Fruit fly (Drosophila melanogaster) whole organism, embryonic: ENCODE results near the gene CG33124.

Experiments used
- ATbp ChIP-seq: fragments of 200-800 bp; sonication (Bioruptor generic); optimal IDR thresholded peaks from 2 replicates; lab custom pipeline; 2017; ENCODE audit warnings: missing biosample characterization, mild to moderate bottlenecking, missing genetic modification characterization, missing genetic modification reagents
- Adf1 ChIP-seq: fragments of 200-800 bp; sonication (Bioruptor generic); IDR thresholded peaks from 2 replicates; pipeline ENCODE4 v1.3.6; 2022; ENCODE audit warnings: missing biosample characterization, missing genetic modification characterization
- Antp ChIP-seq: fragments of 200-800 bp; sonication (Bioruptor generic); optimal IDR thresholded peaks from 3 replicates; lab custom pipeline; 2016; ENCODE audit warnings: missing biosample characterization, missing genetic modification characterization
- Bdp1 ChIP-seq: fragments of 200-800 bp; sonication (Bioruptor generic); optimal IDR thresholded peaks from 3 replicates; lab custom pipeline; 2016; ENCODE audit warnings: missing biosample characterization, missing genetic modification characterization
- CG10147 ChIP-seq: fragments of 200-800 bp; sonication (Bioruptor generic); optimal IDR thresholded peaks from 2 replicates; lab custom pipeline; 2019; ENCODE audit warnings: missing biosample characterization, mild to moderate bottlenecking, missing genetic modification characterization, moderate library complexity
- CG10209 ChIP-seq: fragments of 200-800 bp; sonication (Bioruptor generic); optimal IDR thresholded peaks from 3 replicates; lab custom pipeline; 2017; ENCODE audit warnings: missing biosample characterization, mild to moderate bottlenecking, missing genetic modification characterization, missing genetic modification reagents
- CG10462 ChIP-seq: fragments of 200-800 bp; sonication (Bioruptor generic); optimal IDR thresholded peaks from 2 replicates; lab custom pipeline; 2016; ENCODE audit warnings: missing biosample characterization, missing genetic modification characterization
- CG11085 ChIP-seq: fragments of 200-800 bp; sonication (Bioruptor generic); IDR thresholded peaks from 2 replicates; pipeline ENCODE4 v1.3.6; 2022; ENCODE audit warnings: missing biosample characterization, missing genetic modification characterization
- CG11456 ChIP-seq: fragments of 200-800 bp; sonication (Bioruptor generic); IDR thresholded peaks from 3 replicates; pipeline ENCODE4 v1.3.6; 2022; ENCODE audit warnings: missing biosample characterization, missing genetic modification characterization
- CG11560 ChIP-seq: fragments of 200-800 bp; sonication (Bioruptor generic); IDR thresholded peaks from 3 replicates; pipeline ENCODE4 v1.3.6; 2022; ENCODE audit warnings: missing biosample characterization, missing genetic modification characterization
- CG12744 ChIP-seq: fragments of 200-800 bp; sonication (Bioruptor generic); optimal IDR thresholded peaks from 2 replicates; lab custom pipeline; 2016; ENCODE audit warnings: missing biosample characterization, missing genetic modification characterization
- CG13775 ChIP-seq: fragments of 200-800 bp; sonication (Bioruptor generic); optimal IDR thresholded peaks from 3 replicates; lab custom pipeline; 2017; ENCODE audit warnings: missing biosample characterization, mild to moderate bottlenecking, missing genetic modification characterization
- CG18262 ChIP-seq: fragments of 200-800 bp; optimal IDR thresholded peaks from 3 replicates; lab custom pipeline; 2019; ENCODE audit warnings: missing biosample characterization, mild to moderate bottlenecking, missing genetic modification characterization, moderate library complexity
- CG30020 ChIP-seq: fragments of 200-800 bp; optimal IDR thresholded peaks from 2 replicates; lab custom pipeline; 2019; ENCODE audit warnings: missing biosample characterization, mild to moderate bottlenecking, missing genetic modification characterization, moderate library complexity
- CG3281 ChIP-seq: fragments of 200-800 bp; sonication (Bioruptor generic); optimal IDR thresholded peaks from 3 replicates; lab custom pipeline; 2017; ENCODE audit warnings: missing biosample characterization, mild to moderate bottlenecking, missing genetic modification characterization
- CG33213 ChIP-seq: fragments of 200-800 bp; sonication (Bioruptor generic); optimal IDR thresholded peaks from 3 replicates; lab custom pipeline; 2016; ENCODE audit warnings: missing biosample characterization, missing genetic modification characterization
- CG43689 ChIP-seq: fragments of 200-800 bp; sonication (Bioruptor generic); IDR thresholded peaks from 2 replicates; pipeline ENCODE4 v1.3.6; 2022; ENCODE audit warnings: missing biosample characterization, missing genetic modification characterization
- CG4854 ChIP-seq: fragments of 200-800 bp; sonication (Bioruptor generic); optimal IDR thresholded peaks from 2 replicates; lab custom pipeline; 2016; ENCODE audit warnings: missing biosample characterization, missing genetic modification characterization, inconsistent platforms
- CG9817 ChIP-seq: fragments of 200-800 bp; sonication (Bioruptor generic); optimal IDR thresholded peaks from 2 replicates; lab custom pipeline; 2018; ENCODE audit warnings: missing biosample characterization, mild to moderate bottlenecking, missing genetic modification characterization, moderate library complexity
- CG9876 ChIP-seq: fragments of 200-800 bp; sonication (Bioruptor generic); optimal IDR thresholded peaks from 2 replicates; lab custom pipeline; 2016; ENCODE audit warnings: missing biosample characterization, missing genetic modification characterization
- CG9932 ChIP-seq: fragments of 200-800 bp; sonication (Bioruptor generic); IDR thresholded peaks from 2 replicates; pipeline ENCODE4 v1.3.6; 2022; ENCODE audit warnings: missing biosample characterization, missing genetic modification characterization
- Camta ChIP-seq: fragments of 200-800 bp; sonication (Bioruptor generic); optimal IDR thresholded peaks from 2 replicates; lab custom pipeline; 2016; ENCODE audit warnings: missing biosample characterization, missing genetic modification characterization
- D ChIP-seq, 2 experiments: fragments of 200-800 bp in 1 of 2; fragments of >200 bp in 1 of 2; sonication (Bioruptor generic) in 1 of 2; optimal IDR thresholded peaks; 2 replicates in 1 of 2; 3 replicates in 1 of 2; lab custom pipeline; 2017; ENCODE audit warnings: mild to moderate bottlenecking in 1 of 2, missing biosample characterization in 1 of 2, missing genetic modification characterization in 1 of 2, missing genetic modification reagents in 1 of 2
- Dek ChIP-seq: fragments of 200-800 bp; sonication (Bioruptor generic); optimal IDR thresholded peaks from 3 replicates; lab custom pipeline; 2019; ENCODE audit warnings: missing biosample characterization, mild to moderate bottlenecking, missing genetic modification characterization, moderate library complexity
- Dfd ChIP-seq, 2 experiments: fragments of >200 bp; optimal IDR thresholded peaks; 2 replicates each; lab custom pipeline; 2017; ENCODE audit warnings: missing biosample characterization in 2 of 2, missing genetic modification characterization in 2 of 2
- E2f2 ChIP-seq: fragments of 200-800 bp; sonication (Bioruptor generic); IDR thresholded peaks from 2 replicates; pipeline ENCODE4 v1.3.6; 2022; ENCODE audit warnings: missing biosample characterization, missing genetic modification characterization
- Elba2 ChIP-seq: fragments of 200-800 bp; sonication (Bioruptor generic); optimal IDR thresholded peaks from 3 replicates; lab custom pipeline; 2016; ENCODE audit warnings: missing biosample characterization, missing genetic modification characterization
- Fer1 ChIP-seq: fragments of 200-800 bp; sonication (Bioruptor generic); optimal IDR thresholded peaks from 2 replicates; lab custom pipeline; 2017; ENCODE audit warnings: missing biosample characterization, mild to moderate bottlenecking, missing genetic modification characterization
- Fer3 ChIP-seq: fragments of 200-800 bp; sonication (Bioruptor generic); optimal IDR thresholded peaks from 2 replicates; lab custom pipeline; 2018; ENCODE audit warnings: missing biosample characterization, mild to moderate bottlenecking, missing genetic modification characterization, moderate library complexity
- Hmx ChIP-seq: fragments of 200-800 bp; sonication (Bioruptor generic); optimal IDR thresholded peaks from 2 replicates; lab custom pipeline; 2016; ENCODE audit warnings: missing biosample characterization, missing genetic modification characterization
- MESR4 ChIP-seq: fragments of 200-800 bp; sonication (Bioruptor generic); optimal IDR thresholded peaks from 2 replicates; lab custom pipeline; 2018; ENCODE audit warnings: missing biosample characterization, mild to moderate bottlenecking, missing genetic modification characterization, moderate library complexity
- PHDP ChIP-seq: fragments of 200-800 bp; sonication (Bioruptor generic); optimal IDR thresholded peaks from 3 replicates; lab custom pipeline; 2018; ENCODE audit warnings: missing biosample characterization, mild to moderate bottlenecking, missing genetic modification characterization, moderate library complexity
- Pdp1 ChIP-seq, 2 experiments: fragments of 200-800 bp; sonication (Bioruptor generic); optimal IDR thresholded peaks; 3 replicates each; lab custom pipeline; 2016; ENCODE audit warnings: missing biosample characterization in 2 of 2, missing genetic modification characterization in 2 of 2, mild to moderate bottlenecking in 1 of 2, moderate library complexity in 1 of 2
- Scr ChIP-seq: fragments of 200-800 bp; sonication (Bioruptor generic); IDR thresholded peaks from 2 replicates; pipeline ENCODE4 v1.3.6; 2022; ENCODE audit warnings: missing biosample characterization, missing genetic modification characterization; ENCODE audit not compliant: partially characterized antibody
- Taf1 ChIP-seq: fragments of 200-800 bp; sonication (Bioruptor generic); IDR thresholded peaks from 2 replicates; pipeline ENCODE4 v1.3.6; 2022; ENCODE audit warnings: missing biosample characterization, missing genetic modification characterization
- ac ChIP-seq: fragments of 200-800 bp; sonication (Bioruptor generic); optimal IDR thresholded peaks from 3 replicates; lab custom pipeline; 2017; ENCODE audit warnings: missing biosample characterization, mild to moderate bottlenecking, missing genetic modification characterization
- ara ChIP-seq: fragments of 200-800 bp; sonication (Bioruptor generic); IDR thresholded peaks from 2 replicates; pipeline ENCODE4 v1.3.6; 2022; ENCODE audit warnings: missing biosample characterization, missing genetic modification characterization
- dati ChIP-seq: fragments of 200-800 bp; sonication (Bioruptor generic); IDR thresholded peaks from 2 replicates; pipeline ENCODE4 v1.3.6; 2022; ENCODE audit warnings: missing biosample characterization, missing genetic modification characterization
- gce ChIP-seq: fragments of 200-800 bp; sonication (Bioruptor generic); IDR thresholded peaks from 3 replicates; pipeline ENCODE4 v1.3.6; 2022; ENCODE audit warnings: missing biosample characterization, missing genetic modification characterization
- jigr1 ChIP-seq: fragments of 200-800 bp; sonication (Bioruptor generic); IDR thresholded peaks from 3 replicates; pipeline ENCODE4 v1.3.6; 2022; ENCODE audit warnings: missing biosample characterization, missing genetic modification characterization
- p53 ChIP-seq: fragments of 200-800 bp; sonication (Bioruptor generic); optimal IDR thresholded peaks from 2 replicates; lab custom pipeline; 2016; ENCODE audit warnings: missing biosample characterization, missing genetic modification characterization
- pb ChIP-seq: fragments of 200-800 bp; sonication (Bioruptor generic); optimal IDR thresholded peaks from 3 replicates; lab custom pipeline; 2016; ENCODE audit warnings: missing biosample characterization, missing genetic modification characterization
- pum ChIP-seq: fragments of 200-800 bp; sonication (Bioruptor generic); optimal IDR thresholded peaks from 2 replicates; lab custom pipeline; 2016; ENCODE audit warnings: missing biosample characterization, missing genetic modification characterization
- salm ChIP-seq: fragments of 200-800 bp; sonication (Bioruptor generic); optimal IDR thresholded peaks from 2 replicates; lab custom pipeline; 2018; ENCODE audit warnings: missing biosample characterization, mild to moderate bottlenecking, missing genetic modification characterization
- sim ChIP-seq: fragments of 200-800 bp; sonication (Bioruptor generic); IDR thresholded peaks from 2 replicates; pipeline ENCODE4 v1.3.6; 2022; ENCODE audit warnings: missing biosample characterization, missing genetic modification characterization
- slbo ChIP-seq: fragments of 200-800 bp; sonication (Bioruptor generic); IDR thresholded peaks from 2 replicates; pipeline ENCODE4 v1.3.6; 2022; ENCODE audit warnings: missing biosample characterization, missing genetic modification characterization
- tap ChIP-seq: fragments of 200-800 bp; optimal IDR thresholded peaks from 3 replicates; lab custom pipeline; 2019; ENCODE audit warnings: missing biosample characterization, mild to moderate bottlenecking, missing genetic modification characterization, moderate library complexity
- tna ChIP-seq: fragments of 200-800 bp; sonication (Bioruptor generic); IDR thresholded peaks from 2 replicates; pipeline ENCODE4 v1.3.6; 2022; ENCODE audit warnings: missing biosample characterization, missing genetic modification characterization; ENCODE audit not compliant: partially characterized antibody
- zen ChIP-seq: fragments of 200-800 bp; sonication (Bioruptor generic); optimal IDR thresholded peaks from 3 replicates; lab custom pipeline; 2018; ENCODE audit warnings: missing biosample characterization, mild to moderate bottlenecking, missing genetic modification characterization, moderate library complexity

CG33124 gene

dm6 chr2L:2198613-2199432 lies 10.1 kb downstream of the CG33124 start (continued):
- peak; percentile 69 for TF ChIP-seq salm (tag; lab: Kevin White, UChicago)
- TF ChIP-seq Fer3 (tag; lab: Kevin White, UChicago), result peak; percentile 78
- TF ChIP-seq pum (GFP tag; lab: Kevin White, UChicago), result peak; percentile 87
- TF ChIP-seq Camta (GFP tag; lab: Kevin White, UChicago), result peak; percentile 83
- TF ChIP-seq gce (GFP tag; lab: Robert Waterston, UW), result no peak
- no peak for TF ChIP-seq tna (GFP tag; lab: Robert Waterston, UW)
- TF ChIP-seq CG9876 (GFP tag; lab: Kevin White, UChicago), result peak; percentile 78
- TF ChIP-seq CG12744, result peak; percentile 51
- TF ChIP-seq PHDP (tag; lab: Kevin White, UChicago), result peak; percentile 90
- no peak for TF ChIP-seq Dfd (GFP tag; optimal IDR thresholded peaks at IDR 0.05; lab: Kevin White, UChicago)
- TF ChIP-seq ac, result peak; percentile 51
- peak; percentile 89 for TF ChIP-seq CG18262 (tag; lab: Kevin White, UChicago)
- TF ChIP-seq Scr (GFP tag; lab: Robert Waterston, UW), result no peak
- TF ChIP-seq CG43689 (GFP tag; lab: Robert Waterston, UW), result no peak
- TF ChIP-seq CG10209 (GFP tag; lab: Kevin White, UChicago), result peak; percentile 88
- TF ChIP-seq CG11085 (GFP tag; lab: Robert Waterston, UW), result no peak
- peak; percentile 77 for TF ChIP-seq CG13775
- TF ChIP-seq CG11456 (GFP tag; lab: Robert Waterston, UW), result no peak
- peak; percentile 82 for TF ChIP-seq Fer1 (GFP tag; lab: Kevin White, UChicago)
- TF ChIP-seq Antp, result peak; percentile 88
- TF ChIP-seq CG30020 (tag; lab: Kevin White, UChicago), result peak; percentile 26
- TF ChIP-seq tap (tag; lab: Kevin White, UChicago), result peak; percentile 74
- peak; percentile 64 for TF ChIP-seq CG10147
- peak; percentile 71 for TF ChIP-seq Bdp1
- no peak for TF ChIP-seq CG11560 (tag; lab: Robert Waterston, UW)
- TF ChIP-seq CG3281 (GFP tag; lab: Kevin White, UChicago), result peak; percentile 80
- TF ChIP-seq Dek (tag; lab: Kevin White, UChicago), result peak; percentile 71
- peak; percentile 82 for TF ChIP-seq CG4854 (GFP tag; lab: Kevin White, UChicago)
- peak; percentile 91 to 98 for TF ChIP-seq Pdp1 (GFP tag; optimal IDR thresholded peaks at IDR 0.05; lab: Kevin White, UChicago)
- TF ChIP-seq sim (GFP tag; lab: Robert Waterston, UW), result no peak
- TF ChIP-seq zen (tag; lab: Kevin White, UChicago), result peak; percentile 57
- peak; percentile 72 for TF ChIP-seq pb (GFP tag; lab: Kevin White, UChicago)
- no peak for TF ChIP-seq Taf1 (GFP tag; lab: Robert Waterston, UW)
- peak; percentile 20 for TF ChIP-seq p53 (GFP tag; lab: Kevin White, UChicago)
- TF ChIP-seq E2f2 (GFP tag; lab: Robert Waterston, UW), result no peak
- TF ChIP-seq MESR4 (GFP tag; lab: Kevin White, UChicago), result peak; percentile 9
- peak; percentile 55 for TF ChIP-seq Hmx
- no peak for TF ChIP-seq Adf1 (GFP tag; lab: Robert Waterston, UW)
- peak; percentile 90 for TF ChIP-seq ATbp (GFP tag; lab: Kevin White, UChicago)
- peak; percentile 78 for TF ChIP-seq CG10462
- TF ChIP-seq D (optimal IDR thresholded peaks at IDR 0.05; lab: Kevin White, UChicago), result no peak
- TF ChIP-seq D (GFP tag; optimal IDR thresholded peaks at IDR 0.05; lab: Kevin White, UChicago), result peak; percentile 87
- no peak for TF ChIP-seq slbo (GFP tag; lab: Robert Waterston, UW)
- peak; percentile 41 for TF ChIP-seq Elba2 (GFP tag; lab: Kevin White, UChicago)
- TF ChIP-seq ara (GFP tag; lab: Robert Waterston, UW), result no peak
- TF ChIP-seq CG9932 (GFP tag; lab: Robert Waterston, UW), result no peak
- peak; percentile 88 for TF ChIP-seq CG33213 (GFP tag; lab: Kevin White, UChicago)
- peak; percentile 61 for TF ChIP-seq CG9817
- TF ChIP-seq jigr1 (GFP tag; lab: Robert Waterston, UW), result no peak
- no peak for TF ChIP-seq dati (GFP tag; lab: Robert Waterston, UW)
